Worm (Caenorhabditis elegans): ENCODE measurements around the gene osm-3.

osm-3 gene

DNA sequence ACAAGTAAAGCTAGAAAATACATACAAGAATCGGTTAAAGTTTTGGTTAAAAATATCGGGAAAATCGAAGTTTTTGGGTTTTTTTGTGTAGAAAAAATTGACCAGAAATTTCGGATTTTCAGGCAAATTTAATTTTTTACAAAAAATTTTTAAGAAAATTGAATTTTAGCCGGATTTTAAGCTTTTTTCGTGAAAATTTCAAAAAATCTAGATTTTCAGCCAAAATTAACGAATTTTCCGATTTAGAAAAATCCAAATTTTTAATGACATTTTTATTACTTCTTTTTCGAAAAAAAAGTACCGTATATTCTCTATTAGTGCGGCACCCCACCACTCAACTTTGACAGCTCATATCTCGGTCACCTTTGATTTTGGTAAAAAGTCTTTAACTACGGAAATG, at the start of gene osm-3:
Gene osm-3 (minus strand): TSS at position 101 of the 400 bp plus-strand sequence.
- TF ChIP-seq mdl-1 (tag; optimal IDR thresholded peaks at IDR 0.05), result no peak
- TF ChIP-seq alr-1 (tag; optimal IDR thresholded peaks at IDR 0.05), result no peak
- TF ChIP-seq crh-2 (tag; optimal IDR thresholded peaks at IDR 0.05), result no peak
- no peak for TF ChIP-seq unc-55 (GFP tag; optimal IDR thresholded peaks at IDR 0.05)
- TF ChIP-seq Y55F3AM.14 (GFP tag; optimal IDR thresholded peaks at IDR 0.05), result no peak
- no peak for TF ChIP-seq ztf-4 (tag; optimal IDR thresholded peaks at IDR 0.05)
- TF ChIP-seq ama-1 (optimal IDR thresholded peaks at IDR 0.05), result no peak
- TF ChIP-seq sma-3 (GFP tag; optimal IDR thresholded peaks at IDR 0.05), result no peak
- TF ChIP-seq nhr-77 (tag; optimal IDR thresholded peaks at IDR 0.05), result no peak
- no peak for TF ChIP-seq zag-1 (tag; optimal IDR thresholded peaks at IDR 0.05)
- TF ChIP-seq peb-1 (tag; optimal IDR thresholded peaks at IDR 0.05), result no peak
- no peak for TF ChIP-seq sma-9 (GFP tag; optimal IDR thresholded peaks at IDR 0.05)
- TF ChIP-seq sma-9 (tag; optimal IDR thresholded peaks at IDR 0.05), result no peak
- TF ChIP-seq ceh-16 (tag; optimal IDR thresholded peaks at IDR 0.05), result no peak
- TF ChIP-seq unc-39 (tag; optimal IDR thresholded peaks at IDR 0.05), result no peak
- no peak for TF ChIP-seq C34F6.9 (tag; optimal IDR thresholded peaks at IDR 0.05)
- TF ChIP-seq lin-11 (tag; optimal IDR thresholded peaks at IDR 0.05), result no peak
- TF ChIP-seq lsy-2 (tag; optimal IDR thresholded peaks at IDR 0.05), result no peak
- no peak for TF ChIP-seq nhr-23 (tag; optimal IDR thresholded peaks at IDR 0.05)
- TF ChIP-seq ztf-11 (tag; optimal IDR thresholded peaks at IDR 0.05), result no peak

DNA sequence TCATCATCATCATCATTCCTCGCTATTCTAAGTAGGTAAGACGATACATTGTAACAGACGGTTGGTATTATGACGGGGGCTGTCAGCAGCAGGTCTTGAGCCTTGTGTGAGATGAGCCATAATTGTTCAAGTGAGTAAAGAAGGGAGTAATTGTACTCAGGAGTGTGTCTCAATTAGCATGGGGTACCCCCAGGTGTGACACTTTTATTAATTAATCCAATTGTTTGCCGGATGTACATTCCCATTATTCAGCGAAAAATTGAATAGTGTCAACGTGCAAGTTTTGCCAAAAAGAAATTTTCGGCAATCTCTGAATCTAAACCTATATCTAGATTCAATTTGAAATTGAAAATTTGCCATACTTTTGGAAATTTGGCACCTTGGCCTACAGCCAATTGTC, 48.1 kb upstream of the osm-3 start:
- TF ChIP-seq unc-39 (tag; optimal IDR thresholded peaks at IDR 0.05), result no peak
- TF ChIP-seq elt-3 (tag; optimal IDR thresholded peaks at IDR 0.05), result no peak
- TF ChIP-seq blmp-1 (tag; optimal IDR thresholded peaks at IDR 0.05; ENCODE audit: insufficient read depth), result no peak
- no peak for TF ChIP-seq mab-5 (tag; optimal IDR thresholded peaks at IDR 0.05)
- no peak for TF ChIP-seq sem-4 (tag; optimal IDR thresholded peaks at IDR 0.05)
- TF ChIP-seq egl-27 (tag; optimal IDR thresholded peaks at IDR 0.05), result no peak

DNA sequence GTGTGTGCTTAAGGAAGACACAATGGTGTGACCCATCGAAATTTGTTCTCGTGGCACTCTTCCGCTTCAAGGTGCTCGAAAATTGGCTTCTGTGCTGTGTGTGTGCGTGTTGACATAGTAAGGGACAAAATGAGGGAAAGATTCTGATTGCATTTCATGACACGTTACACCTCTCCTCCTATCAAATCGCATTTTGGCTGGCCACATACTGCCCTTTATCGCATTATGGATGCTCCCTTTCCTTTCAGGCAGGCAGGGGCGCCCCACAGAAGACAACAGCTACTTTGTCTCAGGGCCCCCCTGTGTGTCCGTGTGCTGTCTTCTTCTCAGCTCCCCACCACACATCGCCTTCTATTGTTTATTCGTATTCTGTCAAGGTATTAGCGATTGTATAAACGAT, 46.6 kb upstream of the osm-3 start:
- TF ChIP-seq blmp-1 (tag; optimal IDR thresholded peaks at IDR 0.05; ENCODE audit: insufficient read depth), result no peak
- no peak for TF ChIP-seq gmeb-1 (tag; optimal IDR thresholded peaks at IDR 0.05)
- no peak for TF ChIP-seq zag-1 (tag; optimal IDR thresholded peaks at IDR 0.05)
- TF ChIP-seq nhr-237 (tag; optimal IDR thresholded peaks at IDR 0.05), result no peak
- TF ChIP-seq mab-5 (tag; optimal IDR thresholded peaks at IDR 0.05), result no peak
- no peak for TF ChIP-seq nhr-25 (tag; optimal IDR thresholded peaks at IDR 0.05)
- no peak for TF ChIP-seq nhr-10 (tag; optimal IDR thresholded peaks at IDR 0.05)
- TF ChIP-seq R02D3.7 (tag; optimal IDR thresholded peaks at IDR 0.05), result no peak
- TF ChIP-seq unc-55 (GFP tag; optimal IDR thresholded peaks at IDR 0.05), result no peak
- TF ChIP-seq ama-1 (optimal IDR thresholded peaks at IDR 0.05), result no peak
- TF ChIP-seq nhr-12 (tag; optimal IDR thresholded peaks at IDR 0.05), result no peak
- no peak for TF ChIP-seq C34F6.9 (tag; optimal IDR thresholded peaks at IDR 0.05)
- no peak for TF ChIP-seq nhr-77 (tag; optimal IDR thresholded peaks at IDR 0.05)
- TF ChIP-seq lsy-2 (tag; optimal IDR thresholded peaks at IDR 0.05), result no peak
- TF ChIP-seq elt-1 (tag; optimal IDR thresholded peaks at IDR 0.05), result no peak
- no peak for TF ChIP-seq lin-11 (tag; optimal IDR thresholded peaks at IDR 0.05)
- TF ChIP-seq ztf-1 (GFP tag; conservative IDR thresholded peaks at IDR 0.05), result no peak

DNA sequence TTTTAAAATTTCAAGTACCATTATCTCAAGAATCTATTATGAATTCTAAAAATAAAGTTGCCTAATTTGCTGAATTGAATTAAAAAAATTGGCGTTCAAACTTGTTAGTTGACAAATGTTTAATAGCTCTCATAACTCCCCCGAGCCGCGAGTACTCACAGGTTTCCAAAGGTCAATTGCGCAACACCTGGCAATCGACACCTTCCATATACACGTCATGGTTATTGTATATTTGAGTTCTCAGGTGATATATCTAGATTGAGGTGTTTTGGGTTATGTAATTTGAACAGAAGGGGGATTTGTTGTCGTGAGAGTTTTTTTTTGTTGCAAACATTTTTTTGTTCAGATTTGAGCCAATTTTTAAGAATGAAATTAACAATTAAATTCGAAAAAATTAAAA, 43.7 kb upstream of the osm-3 start:
- no peak for TF ChIP-seq nhr-21 (tag; optimal IDR thresholded peaks at IDR 0.05)
- no peak for TF ChIP-seq nhr-129 (tag; optimal IDR thresholded peaks at IDR 0.05)
- no peak for TF ChIP-seq Y55F3AM.14 (GFP tag; optimal IDR thresholded peaks at IDR 0.05)
- no peak for TF ChIP-seq nhr-237 (tag; optimal IDR thresholded peaks at IDR 0.05)
- no peak for TF ChIP-seq sem-4 (tag; optimal IDR thresholded peaks at IDR 0.05)
- no peak for TF ChIP-seq nhr-77 (tag; optimal IDR thresholded peaks at IDR 0.05)
- TF ChIP-seq zag-1 (tag; optimal IDR thresholded peaks at IDR 0.05), result no peak
- TF ChIP-seq mbf-1 (tag; optimal IDR thresholded peaks at IDR 0.05), result no peak
- no peak for TF ChIP-seq peb-1 (tag; optimal IDR thresholded peaks at IDR 0.05)
- TF ChIP-seq sma-9 (GFP tag; optimal IDR thresholded peaks at IDR 0.05), result no peak
- TF ChIP-seq sma-9 (tag; optimal IDR thresholded peaks at IDR 0.05), result no peak
- TF ChIP-seq nhr-6 (tag; optimal IDR thresholded peaks at IDR 0.05), result no peak
- no peak for TF ChIP-seq lsy-2 (tag; optimal IDR thresholded peaks at IDR 0.05)
- no peak for TF ChIP-seq skn-1 (tag; optimal IDR thresholded peaks at IDR 0.05)
- TF ChIP-seq nhr-23 (tag; optimal IDR thresholded peaks at IDR 0.05), result no peak
- no peak for TF ChIP-seq sma-3 (GFP tag; optimal IDR thresholded peaks at IDR 0.05)
- no peak for TF ChIP-seq lin-11 (tag; optimal IDR thresholded peaks at IDR 0.05)
